Fruit fly (Drosophila melanogaster): ENCODE results near the gene Scamp.

Gene Scamp

dm6 chrX:15464531-15464930 is 14.8 kb upstream of the Scamp start:
- TF ChIP-seq OdsH (GFP tag; optimal IDR thresholded peaks at IDR 0.05), result no peak
- no peak for TF ChIP-seq CG11762 (GFP tag; optimal IDR thresholded peaks at IDR 0.05; ENCODE audit: insufficient read depth)

- TF ChIP-seq spab (GFP tag; optimal IDR thresholded peaks at IDR 0.05) (no peak), dsx (GFP tag; optimal IDR thresholded peaks at IDR 0.05; ENCODE audit: poor library complexity, severe bottlenecking) (no peak), topi (GFP tag; optimal IDR thresholded peaks at IDR 0.05) (peak; percentile 2), net (GFP tag; optimal IDR thresholded peaks at IDR 0.05) (no peak), Gug (GFP tag; IDR thresholded peaks at IDR 0.05) (no peak), CG16779 (tag; optimal IDR thresholded peaks at IDR 0.05) (no peak), Ets96B (tag; optimal IDR thresholded peaks at IDR 0.05) (no peak), Sox14 (GFP tag; optimal IDR thresholded peaks at IDR 0.05) (peak; percentile 15), esn (GFP tag; optimal IDR thresholded peaks at IDR 0.05) (peak; percentile 3)
These were observed 12.8 kb upstream of the Scamp start, which contains the start of the genes shtd, CG6294 and CG6299 for dm6 chrX:15462436-15462857. Gene shtd (minus strand): TSS chrX:15462441. Gene CG6294 (plus strand): TSS chrX:15462722. Gene CG6299 (plus strand): TSS chrX:15462722.

dm6 chrX:15453121-15453520 is 3.4 kb upstream of the Scamp start, which contains the start of gene CG11655:
Gene CG11655 (plus strand): TSS chrX:15453471.
- TF ChIP-seq CG34406 (GFP tag; optimal IDR thresholded peaks at IDR 0.05), result peak; percentile 38
- TF ChIP-seq fd59A (GFP tag; optimal IDR thresholded peaks at IDR 0.05), result peak; percentile 34
- peak; percentile 21; the same call in 1 of the 3 replicates for TF ChIP-seq CG6163 (GFP tag; IDR thresholded peaks at IDR 0.05)
- no peak for TF ChIP-seq achi (GFP tag; optimal IDR thresholded peaks at IDR 0.05)
- TF ChIP-seq pdm3 (GFP tag; optimal IDR thresholded peaks at IDR 0.05), result peak; percentile 50
- TF ChIP-seq CG9139 (GFP tag; optimal IDR thresholded peaks at IDR 0.05), result no peak
- no peak for TF ChIP-seq CG3919 (GFP tag; optimal IDR thresholded peaks at IDR 0.05)
- peak; percentile 37 for TF ChIP-seq CG8319 (GFP tag; optimal IDR thresholded peaks at IDR 0.05)
- TF ChIP-seq CG8119 (GFP tag; IDR thresholded peaks at IDR 0.05), result 0 out of 3 replicates have a peak, but pooled peaks have one; percentile 20
- TF ChIP-seq CG11902 (GFP tag; optimal IDR thresholded peaks at IDR 0.05), result peak; percentile 31
- peak; percentile 38 for TF ChIP-seq CG6792 (GFP tag; optimal IDR thresholded peaks at IDR 0.05)
- no peak for TF ChIP-seq CG10669 (GFP tag; optimal IDR thresholded peaks at IDR 0.05)
- TF ChIP-seq eg (GFP tag; IDR thresholded peaks at IDR 0.05), result peak; percentile 59; the same call in 2 of the 3 replicates
- no peak for TF ChIP-seq CG10631 (GFP tag; optimal IDR thresholded peaks at IDR 0.05)
- TF ChIP-seq Eip78C (GFP tag), result peak; percentile 79
- no peak for TF ChIP-seq CG8632 (GFP tag; optimal IDR thresholded peaks at IDR 0.05)
- TF ChIP-seq fkh (GFP tag; optimal IDR thresholded peaks at IDR 0.05), result no peak
- peak; percentile 31 for TF ChIP-seq Ets96B (tag; optimal IDR thresholded peaks at IDR 0.05)
- peak; percentile 62 for TF ChIP-seq topi (GFP tag; optimal IDR thresholded peaks at IDR 0.05)
- peak; percentile 31 for TF ChIP-seq CG3032 (tag; optimal IDR thresholded peaks at IDR 0.05)
- TF ChIP-seq CG7368 (GFP tag; optimal IDR thresholded peaks at IDR 0.05), result no peak
- peak; percentile 49 for TF ChIP-seq Hr39 (GFP tag; optimal IDR thresholded peaks at IDR 0.05)
- no peak for TF ChIP-seq ss (GFP tag; optimal IDR thresholded peaks at IDR 0.05)
- peak; percentile 55 for TF ChIP-seq CG32006 (GFP tag; optimal IDR thresholded peaks at IDR 0.05)
- TF ChIP-seq CG11294 (GFP tag; IDR thresholded peaks at IDR 0.05), result no peak
- no peak for TF ChIP-seq CG4318 (GFP tag; optimal IDR thresholded peaks at IDR 0.05)
- TF ChIP-seq CG1621 (tag; optimal IDR thresholded peaks at IDR 0.05), result peak; percentile 60
- TF ChIP-seq fd85E (GFP tag; optimal IDR thresholded peaks at IDR 0.05), result no peak
- peak; percentile 45 for TF ChIP-seq CG31627 (GFP tag; optimal IDR thresholded peaks at IDR 0.05)
- no peak for TF ChIP-seq Hr38 (GFP tag; optimal IDR thresholded peaks at IDR 0.05)
- no peak for TF ChIP-seq Met (GFP tag; optimal IDR thresholded peaks at IDR 0.05)
- TF ChIP-seq Sox15 (GFP tag; optimal IDR thresholded peaks at IDR 0.05), result peak; percentile 34
- TF ChIP-seq CG11762 (GFP tag; optimal IDR thresholded peaks at IDR 0.05; ENCODE audit: insufficient read depth), result no peak
- no peak for TF ChIP-seq OdsH (GFP tag; optimal IDR thresholded peaks at IDR 0.05)
- TF ChIP-seq CG16779 (tag; optimal IDR thresholded peaks at IDR 0.05), result no peak
- no peak for TF ChIP-seq Eip93F (GFP tag; optimal IDR thresholded peaks at IDR 0.05)
- peak; percentile 42 for TF ChIP-seq CG15336 (GFP tag; IDR thresholded peaks at IDR 0.05)
- no peak for TF ChIP-seq vri (GFP tag; optimal IDR thresholded peaks at IDR 0.05)
- TF ChIP-seq cyc (GFP tag; optimal IDR thresholded peaks at IDR 0.05), result peak; percentile 55
- TF ChIP-seq Hr4 (GFP tag; optimal IDR thresholded peaks at IDR 0.05), result no peak
- TF ChIP-seq acj6 (GFP tag; optimal IDR thresholded peaks at IDR 0.05), result no peak
- no peak for TF ChIP-seq svp (GFP tag)
- TF ChIP-seq net (GFP tag; optimal IDR thresholded peaks at IDR 0.05), result peak; percentile 52

Data from whole organism, prepupa.